Fruit fly (Drosophila melanogaster) whole organism, embryonic: ENCODE data around the gene Nph.
A peak's percentile ranks its signal among the peaks of the same experiment; 100 is the strongest.

Experiments
- Ada2b ChIP-seq: fragments of 200-800 bp; sonication (Bioruptor generic); IDR thresholded peaks from 2 replicates; pipeline ENCODE4 v1.3.6; 2022; ENCODE audit warnings: missing biosample characterization, missing genetic modification characterization
- Aef1 ChIP-seq: fragments of 200-800 bp; sonication (Bioruptor generic); IDR thresholded peaks from 3 replicates; pipeline ENCODE4 v1.3.6; 2022; ENCODE audit warnings: missing biosample characterization, missing genetic modification characterization
- Bgb ChIP-seq: fragments of 200-800 bp; sonication (Bioruptor generic); IDR thresholded peaks from 2 replicates; pipeline ENCODE4 v1.3.6; 2022; ENCODE audit warnings: missing biosample characterization, missing genetic modification characterization; ENCODE audit not compliant: partially characterized antibody
- CG10959 ChIP-seq: fragments of 200-800 bp; sonication (Bioruptor generic); IDR thresholded peaks from 2 replicates; pipeline ENCODE4 v1.3.6; 2022; ENCODE audit warnings: missing biosample characterization, missing genetic modification characterization
- CG11456 ChIP-seq: fragments of 200-800 bp; sonication (Bioruptor generic); IDR thresholded peaks from 3 replicates; pipeline ENCODE4 v1.3.6; 2022; ENCODE audit warnings: missing biosample characterization, missing genetic modification characterization
- CG11695 ChIP-seq: fragments of 200-800 bp; sonication (Bioruptor generic); IDR thresholded peaks from 3 replicates; pipeline ENCODE4 v1.3.6; 2022; ENCODE audit warnings: missing biosample characterization, missing genetic modification characterization
- CG11723 ChIP-seq: fragments of 200-800 bp; sonication (Bioruptor generic); optimal IDR thresholded peaks from 2 replicates; lab custom pipeline; 2017; ENCODE audit warnings: missing biosample characterization, mild to moderate bottlenecking, missing genetic modification characterization
- CG13424 ChIP-seq: fragments of 200-800 bp; sonication (Bioruptor generic); optimal IDR thresholded peaks from 2 replicates; lab custom pipeline; 2019; ENCODE audit warnings: missing biosample characterization, mild to moderate bottlenecking, missing genetic modification characterization, moderate library complexity
- CG13775 ChIP-seq: fragments of 200-800 bp; sonication (Bioruptor generic); optimal IDR thresholded peaks from 3 replicates; lab custom pipeline; 2017; ENCODE audit warnings: missing biosample characterization, mild to moderate bottlenecking, missing genetic modification characterization
- CG13894 ChIP-seq: fragments of 200-800 bp; sonication (Bioruptor generic); optimal IDR thresholded peaks from 3 replicates; lab custom pipeline; 2018; ENCODE audit warnings: missing biosample characterization, mild to moderate bottlenecking, missing genetic modification characterization, moderate library complexity
- CG15269 ChIP-seq: fragments of 200-800 bp; sonication (Bioruptor generic); optimal IDR thresholded peaks from 2 replicates; lab custom pipeline; 2018; ENCODE audit warnings: missing biosample characterization, mild to moderate bottlenecking, missing genetic modification characterization, moderate library complexity
- CG16813 ChIP-seq: fragments of 200-800 bp; sonication (Bioruptor generic); IDR thresholded peaks from 3 replicates; pipeline ENCODE4 v1.3.6; 2022; ENCODE audit warnings: missing biosample characterization, missing genetic modification characterization; ENCODE audit not compliant: partially characterized antibody
- CG17361 ChIP-seq: fragments of 200-800 bp; sonication (Bioruptor generic); IDR thresholded peaks from 3 replicates; pipeline ENCODE4 v1.3.6; 2022; ENCODE audit warnings: missing biosample characterization, missing genetic modification characterization
- CG1792 ChIP-seq: fragments of 200-800 bp; sonication (Bioruptor generic); optimal IDR thresholded peaks from 2 replicates; lab custom pipeline; 2016; ENCODE audit warnings: missing biosample characterization, missing genetic modification characterization
- CG18599 ChIP-seq: fragments of 200-800 bp; sonication (Bioruptor generic); optimal IDR thresholded peaks from 3 replicates; lab custom pipeline; 2017; ENCODE audit warnings: missing biosample characterization, missing genetic modification characterization, mild to moderate bottlenecking, moderate library complexity, missing genetic modification reagents
- CG18619 ChIP-seq: fragments of 200-800 bp; sonication (Bioruptor generic); optimal IDR thresholded peaks from 3 replicates; lab custom pipeline; 2017; ENCODE audit warnings: missing biosample characterization, mild to moderate bottlenecking, missing genetic modification characterization
- CG30403 ChIP-seq: fragments of 200-800 bp; sonication (Bioruptor generic); optimal IDR thresholded peaks from 3 replicates; lab custom pipeline; 2016; ENCODE audit warnings: missing biosample characterization, missing genetic modification characterization
- CG3726 ChIP-seq: fragments of 200-800 bp; sonication (Bioruptor generic); IDR thresholded peaks from 3 replicates; pipeline ENCODE4, ENCODE4 v1.3.6; 2022; ENCODE audit warnings: missing biosample characterization, missing genetic modification characterization
- CG4854 ChIP-seq: fragments of 200-800 bp; sonication (Bioruptor generic); optimal IDR thresholded peaks from 2 replicates; lab custom pipeline; 2016; ENCODE audit warnings: missing biosample characterization, missing genetic modification characterization, inconsistent platforms
- CG7271 ChIP-seq: fragments of 200-800 bp; sonication (Bioruptor generic); optimal IDR thresholded peaks from 2 replicates; lab custom pipeline; 2018; ENCODE audit warnings: missing biosample characterization, mild to moderate bottlenecking, missing genetic modification characterization, moderate library complexity
- CG7928 ChIP-seq: fragments of 200-800 bp; sonication (Bioruptor generic); optimal IDR thresholded peaks from 2 replicates; lab custom pipeline; 2017; ENCODE audit warnings: missing biosample characterization, mild to moderate bottlenecking, missing genetic modification characterization
- CHES-1-like ChIP-seq: fragments of 200-800 bp; sonication (Bioruptor generic); optimal IDR thresholded peaks from 2 replicates; lab custom pipeline; 2016; ENCODE audit warnings: missing biosample characterization, missing genetic modification characterization
- D19A ChIP-seq: fragments of 200-800 bp; optimal IDR thresholded peaks from 3 replicates; lab custom pipeline; 2019; ENCODE audit warnings: missing biosample characterization, mild to moderate bottlenecking, missing genetic modification characterization, moderate library complexity
- Ets97D ChIP-seq: fragments of 200-800 bp; sonication (Bioruptor generic); optimal IDR thresholded peaks from 3 replicates; lab custom pipeline; 2016; ENCODE audit warnings: missing biosample characterization, missing genetic modification characterization
- Max ChIP-seq: fragments of 200-800 bp; sonication (Bioruptor generic); optimal IDR thresholded peaks from 2 replicates; lab custom pipeline; 2016; ENCODE audit warnings: missing biosample characterization, mild to moderate bottlenecking, missing genetic modification characterization
- Neu2 ChIP-seq: fragments of 200-800 bp; sonication (Bioruptor generic); optimal IDR thresholded peaks from 3 replicates; lab custom pipeline; 2016; ENCODE audit warnings: missing biosample characterization, missing genetic modification characterization, borderline replicate concordance
- Optix ChIP-seq: fragments of 200-800 bp; sonication (Bioruptor generic); IDR thresholded peaks from 3 replicates; pipeline ENCODE4 v1.3.6; 2022; ENCODE audit warnings: missing biosample characterization, missing genetic modification characterization
- Ravus ChIP-seq: fragments of 200-800 bp; sonication (Bioruptor generic); IDR thresholded peaks from 2 replicates; pipeline ENCODE4 v1.3.6; 2022; ENCODE audit warnings: missing biosample characterization, missing genetic modification characterization
- Rfx ChIP-seq: fragments of 200-800 bp; sonication (Bioruptor generic); IDR thresholded peaks from 2 replicates; pipeline ENCODE4 v1.3.6; 2022; ENCODE audit warnings: missing biosample characterization, missing genetic modification characterization
- Six4 ChIP-seq: fragments of 200-800 bp; sonication (Bioruptor generic); optimal IDR thresholded peaks from 2 replicates; lab custom pipeline; 2016; ENCODE audit warnings: missing biosample characterization, missing genetic modification characterization
- Sry-β ChIP-seq: fragments of 200-800 bp; sonication (Bioruptor generic); optimal IDR thresholded peaks from 2 replicates; lab custom pipeline; 2018; ENCODE audit warnings: missing biosample characterization, mild to moderate bottlenecking, missing genetic modification characterization, moderate library complexity
- Trl ChIP-seq, 3 experiments: fragments of >200 bp in 2 of 3; fragments of 200-800 bp in 1 of 3; sonication (Bioruptor generic) in 1 of 3; optimal IDR thresholded peaks; 2 replicates in 1 of 3; 3 replicates in 2 of 3; lab custom pipeline; 2016 to 2017; ENCODE audit warnings: missing biosample characterization in 1 of 3, missing genetic modification characterization in 1 of 3
- ab ChIP-seq: fragments of 200-800 bp; sonication (Bioruptor generic); optimal IDR thresholded peaks from 2 replicates; lab custom pipeline; 2016; ENCODE audit warnings: missing biosample characterization, missing genetic modification characterization
- al ChIP-seq: fragments of 200-800 bp; sonication (Bioruptor generic); IDR thresholded peaks from 2 replicates; pipeline ENCODE4 v1.3.6; 2022; ENCODE audit warnings: missing biosample characterization, missing genetic modification characterization
- br ChIP-seq: fragments of >200 bp; optimal IDR thresholded peaks from 2 replicates; lab custom pipeline; 2017
- cato ChIP-seq: fragments of 200-800 bp; sonication (Bioruptor generic); optimal IDR thresholded peaks from 2 replicates; lab custom pipeline; 2016; ENCODE audit warnings: missing biosample characterization, missing genetic modification characterization, borderline replicate concordance
- dati ChIP-seq: fragments of 200-800 bp; sonication (Bioruptor generic); IDR thresholded peaks from 2 replicates; pipeline ENCODE4 v1.3.6; 2022; ENCODE audit warnings: missing biosample characterization, missing genetic modification characterization
- ewg ChIP-seq: fragments of 200-800 bp; sonication (Bioruptor generic); optimal IDR thresholded peaks from 3 replicates; lab custom pipeline; 2017; ENCODE audit warnings: mild to moderate bottlenecking, missing biosample characterization, missing genetic modification reagents, missing genetic modification characterization
- jigr1 ChIP-seq: fragments of 200-800 bp; sonication (Bioruptor generic); IDR thresholded peaks from 3 replicates; pipeline ENCODE4 v1.3.6; 2022; ENCODE audit warnings: missing biosample characterization, missing genetic modification characterization
- kah ChIP-seq: fragments of 200-800 bp; sonication (Bioruptor generic); optimal IDR thresholded peaks from 2 replicates; lab custom pipeline; 2018; ENCODE audit warnings: missing biosample characterization, mild to moderate bottlenecking, missing genetic modification characterization
- lmd ChIP-seq: fragments of 200-800 bp; sonication (Bioruptor generic); IDR thresholded peaks from 2 replicates; pipeline ENCODE4 v1.3.6; 2022; ENCODE audit warnings: missing biosample characterization, missing genetic modification characterization
- nom ChIP-seq: fragments of 200-800 bp; sonication (Bioruptor generic); optimal IDR thresholded peaks from 2 replicates; lab custom pipeline; 2017; ENCODE audit warnings: missing biosample characterization, missing genetic modification characterization, mild to moderate bottlenecking, moderate library complexity, missing genetic modification reagents
- pros ChIP-seq: fragments of 200-800 bp; sonication (Bioruptor generic); optimal IDR thresholded peaks from 3 replicates; lab custom pipeline; 2019; ENCODE audit warnings: missing biosample characterization, mild to moderate bottlenecking, missing genetic modification characterization, moderate library complexity
- schlank ChIP-seq: fragments of 200-800 bp; sonication (Bioruptor generic); optimal IDR thresholded peaks from 2 replicates; lab custom pipeline; 2018; ENCODE audit warnings: missing biosample characterization, mild to moderate bottlenecking, missing genetic modification characterization
- sim ChIP-seq: fragments of 200-800 bp; sonication (Bioruptor generic); IDR thresholded peaks from 2 replicates; pipeline ENCODE4 v1.3.6; 2022; ENCODE audit warnings: missing biosample characterization, missing genetic modification characterization
- tio ChIP-seq: fragments of 200-800 bp; sonication (Bioruptor generic); optimal IDR thresholded peaks from 2 replicates; lab custom pipeline; 2017; ENCODE audit warnings: missing biosample characterization, missing genetic modification characterization, inconsistent platforms
- tll ChIP-seq, 2 experiments: fragments of 200-800 bp in 1 of 2; fragments of >200 bp in 1 of 2; sonication (Bioruptor generic) in 1 of 2; optimal IDR thresholded peaks; 2 replicates each; lab custom pipeline; 2017 to 2019; ENCODE audit warnings: missing biosample characterization in 2 of 2, missing genetic modification characterization in 2 of 2, mild to moderate bottlenecking in 1 of 2, moderate library complexity in 1 of 2
- tna ChIP-seq: fragments of 200-800 bp; sonication (Bioruptor generic); IDR thresholded peaks from 2 replicates; pipeline ENCODE4 v1.3.6; 2022; ENCODE audit warnings: missing biosample characterization, missing genetic modification characterization; ENCODE audit not compliant: partially characterized antibody

Gene Nph

dm6 chr3R:30021559-30022451 is 17.1 kb upstream of the Nph start, which contains the start of gene Mgat2 (continued):
- no peak for TF ChIP-seq D19A (tag; lab: Kevin White, UChicago)
- no peak for TF ChIP-seq schlank
- no peak for TF ChIP-seq Ada2b (GFP tag; lab: Robert Waterston, UW)
- no peak for TF ChIP-seq lmd (GFP tag; lab: Robert Waterston, UW)
- no peak for TF ChIP-seq dati (GFP tag; lab: Robert Waterston, UW)
- TF ChIP-seq Neu2 (GFP tag; lab: Kevin White, UChicago) = no peak
- peak; percentile 30; the same call in 1 of the 3 replicates for TF ChIP-seq Optix
- TF ChIP-seq pros (GFP tag; lab: Kevin White, UChicago) = peak; percentile 62
- peak; percentile 48 for TF ChIP-seq CG13894
- peak; percentile 16 for TF ChIP-seq CG11723 (GFP tag; lab: Kevin White, UChicago)
- no peak for TF ChIP-seq Ravus (GFP tag; lab: Robert Waterston, UW)
- TF ChIP-seq al (GFP tag; lab: Robert Waterston, UW) = no peak
- no peak for TF ChIP-seq br (lab: Kevin White, UChicago)
- no peak for TF ChIP-seq tio
- TF ChIP-seq CG30403 (GFP tag; lab: Kevin White, UChicago) = no peak
- peak; percentile 5; the same call in 1 of the 3 replicates for TF ChIP-seq CG17361
- no peak for TF ChIP-seq Six4 (GFP tag; lab: Kevin White, UChicago)
- no peak for TF ChIP-seq CG1792 (GFP tag; lab: Kevin White, UChicago)
- TF ChIP-seq CG18599 (GFP tag; lab: Kevin White, UChicago) = no peak
- TF ChIP-seq nom (GFP tag; lab: Kevin White, UChicago) = peak; percentile 65
- TF ChIP-seq ab = no peak
- no peak for TF ChIP-seq sim (GFP tag; lab: Robert Waterston, UW)
- peak; percentile 37; the same call in 1 of the 2 replicates for TF ChIP-seq Rfx (GFP tag; lab: Robert Waterston, UW)
- TF ChIP-seq CHES-1-like = peak; percentile 44
- peak; percentile 79 for TF ChIP-seq CG16813
- peak; percentile 13 for TF ChIP-seq CG7271 (tag; lab: Kevin White, UChicago)
- no peak for TF ChIP-seq ewg
- no peak for TF ChIP-seq jigr1 (GFP tag; lab: Robert Waterston, UW)
- no peak for TF ChIP-seq CG13775 (GFP tag; lab: Kevin White, UChicago)
- peak; percentile 30; the same call in 1 of the 3 replicates for TF ChIP-seq CG11695 (GFP tag; lab: Robert Waterston, UW)
- peak; percentile 58 for TF ChIP-seq kah (GFP tag; lab: Kevin White, UChicago)
- TF ChIP-seq CG10959 (GFP tag; lab: Robert Waterston, UW) = no peak
- no peak for TF ChIP-seq CG11456 (GFP tag; lab: Robert Waterston, UW)
- no peak for TF ChIP-seq cato (GFP tag; lab: Kevin White, UChicago)
- TF ChIP-seq Aef1 (GFP tag; lab: Robert Waterston, UW) = no peak; the same call in 2 of the 3 replicates
- peak; percentile 3 for TF ChIP-seq Max (GFP tag; lab: Kevin White, UChicago)
- peak; percentile 27 for TF ChIP-seq CG13424 (tag; lab: Kevin White, UChicago)
- TF ChIP-seq tll (GFP tag; optimal IDR thresholded peaks at IDR 0.05; lab: Kevin White, UChicago) = peak in 1 of 2 experiments; percentile 45
- no peak for TF ChIP-seq CG7928 (GFP tag; lab: Kevin White, UChicago)
- peak; percentile 81 for TF ChIP-seq Bgb (GFP tag; lab: Robert Waterston, UW)
- peak; percentile 56 for TF ChIP-seq Sry-β (GFP tag; lab: Kevin White, UChicago)
- no peak for TF ChIP-seq Ets97D (GFP tag; lab: Kevin White, UChicago)
- TF ChIP-seq CG18619 = no peak
- TF ChIP-seq CG15269 (tag; lab: Kevin White, UChicago) = no peak
- no peak for TF ChIP-seq CG3726
- TF ChIP-seq Trl (optimal IDR thresholded peaks at IDR 0.05; lab: Kevin White, UChicago) = peak; percentile 45 to 61
- peak; percentile 30 for TF ChIP-seq Trl (GFP tag; optimal IDR thresholded peaks at IDR 0.05; lab: Kevin White, UChicago)
- peak; percentile 72; the same call in 1 of the 2 replicates for TF ChIP-seq tna
- TF ChIP-seq CG4854 = no peak
